Worm (Caenorhabditis elegans): ENCODE results near the gene dnc-1.

The dnc-1 gene

ce11 chrIV:10950363-10951214, 17.6 kb upstream of the dnc-1 start:
- TF ChIP-seq sea-1 (GFP tag; conservative IDR thresholded peaks at IDR 0.05) (no peak), ceh-13 (GFP tag; optimal IDR thresholded peaks at IDR 0.05) (no peak), F13C5.2 (tag; optimal IDR thresholded peaks at IDR 0.05) (no peak), ets-7 (tag; optimal IDR thresholded peaks at IDR 0.05) (no peak), hnd-1 (tag; optimal IDR thresholded peaks at IDR 0.05) (no peak), pes-1 (GFP tag; IDR thresholded peaks at IDR 0.05) (no peak), hmg-4 (GFP tag; optimal IDR thresholded peaks at IDR 0.05) (no peak), tbx-11 (GFP tag; IDR thresholded peaks at IDR 0.05) (no peak), aly-1 (tag; optimal IDR thresholded peaks at IDR 0.05) (no peak)

DNA sequence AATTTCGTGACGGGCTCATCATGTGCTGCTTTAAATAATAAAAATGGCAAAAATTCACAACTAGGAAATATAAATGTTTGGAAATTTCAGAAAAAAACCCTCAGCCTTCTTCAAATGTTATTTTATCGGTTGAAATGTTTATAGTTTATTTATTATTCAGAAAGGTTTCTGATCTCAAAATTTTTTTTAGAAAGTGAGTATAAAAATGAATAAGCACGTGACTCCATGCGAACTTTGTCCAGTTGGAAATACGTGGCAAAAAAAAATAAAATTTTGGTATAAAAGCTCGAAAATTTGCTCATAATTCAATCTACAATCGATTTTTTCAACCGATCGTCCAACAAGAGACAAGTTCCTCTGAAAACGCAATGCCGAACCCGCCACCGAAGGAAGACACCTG, 16.5 kb upstream of the dnc-1 start, which contains the start of gene nsph-3.1:
Gene nsph-3.1, plus strand, starts transcription at position 301 of the 400 bp plus-strand sequence.
- TF ChIP-seq tbx-11 (GFP tag; IDR thresholded peaks at IDR 0.05) (no peak), ets-7 (tag; optimal IDR thresholded peaks at IDR 0.05) (no peak), ceh-36 (tag; optimal IDR thresholded peaks at IDR 0.05) (no peak), flt-1 (GFP tag; IDR thresholded peaks at IDR 0.05) (no peak), hmbx-1 (tag; optimal IDR thresholded peaks at IDR 0.05) (no peak), sea-1 (GFP tag; conservative IDR thresholded peaks at IDR 0.05) (no peak), B0310.2 (tag; optimal IDR thresholded peaks at IDR 0.05) (no peak), tbx-37 (GFP tag; conservative IDR thresholded peaks at IDR 0.05) (no peak), pes-1 (GFP tag; IDR thresholded peaks at IDR 0.05) (no peak), aly-1 (tag; optimal IDR thresholded peaks at IDR 0.05) (no peak)

- TF ChIP-seq B0310.2 (tag; optimal IDR thresholded peaks at IDR 0.05) (no peak), scrt-1 (GFP tag; IDR thresholded peaks at IDR 0.05) (no peak), sea-1 (GFP tag; conservative IDR thresholded peaks at IDR 0.05) (no peak), ceh-36 (tag; optimal IDR thresholded peaks at IDR 0.05) (no peak), ceh-13 (GFP tag; optimal IDR thresholded peaks at IDR 0.05) (no peak), hmbx-1 (tag; optimal IDR thresholded peaks at IDR 0.05) (no peak), tbx-37 (GFP tag; conservative IDR thresholded peaks at IDR 0.05) (no peak), aly-1 (tag; optimal IDR thresholded peaks at IDR 0.05) (no peak), tbx-11 (GFP tag; IDR thresholded peaks at IDR 0.05) (no peak)
Observed at ce11 chrIV:10948797-10949196, 15.8 kb upstream of the dnc-1 start, which contains the start of gene Y69E1A.1. Gene Y69E1A.1, minus strand, starts transcription at chrIV:10948897.

DNA sequence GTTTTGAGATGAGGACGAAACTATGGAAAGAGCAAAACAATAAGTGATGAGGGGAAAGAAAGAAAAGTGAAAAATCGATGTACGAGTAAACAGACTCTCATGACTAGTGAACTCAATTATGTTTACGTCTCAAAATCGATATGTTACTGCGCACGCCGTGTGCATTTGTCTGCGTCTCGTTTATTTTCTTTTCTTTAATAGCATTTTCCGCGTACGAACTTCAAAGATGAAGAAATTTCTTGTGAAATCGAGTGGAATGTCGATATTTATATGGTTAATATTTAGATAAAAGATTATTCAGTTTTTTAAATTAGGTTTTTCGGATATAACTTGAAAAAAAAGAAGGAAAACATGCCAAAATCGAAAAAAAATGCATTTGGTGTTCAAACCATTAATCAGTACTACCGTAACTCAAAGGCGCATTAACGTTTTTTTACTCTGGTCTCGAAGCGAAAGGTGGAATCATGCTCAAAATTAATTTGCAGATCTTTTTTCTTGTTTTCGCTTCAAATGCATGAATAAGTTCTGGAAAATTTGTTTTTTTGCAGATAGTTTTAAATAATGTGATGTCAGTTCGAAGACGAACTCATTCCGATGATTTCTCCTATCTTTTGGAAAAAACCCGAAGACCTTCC, 4.0 kb upstream of the dnc-1 start, which contains the start of gene fic-1:
Gene fic-1, plus strand, starts transcription at position 549 of the 635 bp plus-strand sequence.
- TF ChIP-seq hmg-4 (GFP tag; optimal IDR thresholded peaks at IDR 0.05) (no peak), aly-1 (tag; optimal IDR thresholded peaks at IDR 0.05) (no peak), hmbx-1 (tag; optimal IDR thresholded peaks at IDR 0.05) (no peak), flt-1 (GFP tag; IDR thresholded peaks at IDR 0.05) (no peak), scrt-1 (GFP tag; IDR thresholded peaks at IDR 0.05) (no peak), tra-4 (tag; optimal IDR thresholded peaks at IDR 0.05) (no peak), tbx-11 (GFP tag; IDR thresholded peaks at IDR 0.05) (no peak), sea-1 (GFP tag; conservative IDR thresholded peaks at IDR 0.05) (no peak), hnd-1 (tag; optimal IDR thresholded peaks at IDR 0.05) (no peak), ceh-36 (tag; optimal IDR thresholded peaks at IDR 0.05) (no peak), ceh-13 (GFP tag; optimal IDR thresholded peaks at IDR 0.05) (no peak), ama-1 (optimal IDR thresholded peaks at IDR 0.05) (no peak), tbx-37 (GFP tag; conservative IDR thresholded peaks at IDR 0.05) (no peak), B0310.2 (tag; optimal IDR thresholded peaks at IDR 0.05) (no peak), ets-7 (tag; optimal IDR thresholded peaks at IDR 0.05) (no peak), F13C5.2 (tag; optimal IDR thresholded peaks at IDR 0.05) (no peak), pes-1 (GFP tag; IDR thresholded peaks at IDR 0.05) (no peak)

DNA sequence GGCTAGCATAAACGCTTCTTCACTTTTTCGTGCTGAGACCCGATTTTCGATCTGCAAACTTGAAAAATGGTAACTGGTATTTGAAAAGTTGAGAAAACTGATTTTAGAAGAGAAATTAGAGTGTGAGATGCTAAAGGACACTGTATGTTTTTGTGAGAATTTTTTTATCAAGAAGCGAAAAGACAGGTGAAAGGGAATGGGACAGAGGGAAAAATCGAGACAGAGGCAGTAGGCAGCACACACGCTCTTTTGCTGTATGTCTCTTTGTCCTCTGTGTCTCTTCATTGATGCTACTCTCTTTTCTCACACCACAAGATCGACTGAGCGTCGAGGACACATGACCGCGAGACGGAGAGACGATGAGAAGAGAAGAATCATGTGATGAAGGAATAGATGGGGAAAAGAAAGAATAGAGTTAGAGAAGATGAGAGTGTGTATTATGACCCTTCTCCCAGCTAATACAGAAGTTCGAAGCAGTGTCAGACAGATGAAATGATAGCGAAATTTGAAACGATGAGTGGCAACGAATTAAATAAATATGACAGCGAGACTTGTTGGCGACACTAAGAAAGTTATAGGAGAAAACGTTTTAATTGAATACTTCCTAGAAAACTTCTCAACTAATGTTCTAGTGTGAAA, 3.0 kb upstream of the dnc-1 start, which contains the start of gene lgg-2:
Gene lgg-2, minus strand, starts transcription at position 51 of the 639 bp plus-strand sequence.
- TF ChIP-seq ets-7 (tag; optimal IDR thresholded peaks at IDR 0.05) (no peak), hmg-4 (GFP tag; optimal IDR thresholded peaks at IDR 0.05) (peak; percentile 45), B0310.2 (tag; optimal IDR thresholded peaks at IDR 0.05) (no peak)

DNA sequence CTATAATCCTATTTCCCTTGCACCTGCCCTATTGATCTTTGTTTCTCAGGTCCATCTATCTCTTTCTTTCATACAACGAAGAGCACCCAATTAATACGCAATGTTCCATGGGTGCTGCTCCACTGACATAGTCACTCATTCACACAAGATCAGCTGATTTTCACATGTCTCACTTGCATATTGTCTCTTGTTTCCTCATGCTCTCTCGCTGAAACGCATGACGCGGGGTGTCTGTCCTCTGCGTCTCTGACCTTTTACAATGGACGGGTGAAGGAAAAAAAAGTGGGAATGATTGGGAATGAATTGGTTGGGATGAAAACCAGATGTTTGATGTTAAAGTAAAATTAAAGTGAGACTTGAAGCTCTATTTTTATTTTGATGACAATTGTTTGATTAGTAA, 2.3 kb upstream of the dnc-1 start:
- TF ChIP-seq sea-1 (GFP tag; conservative IDR thresholded peaks at IDR 0.05) (no peak), ets-7 (tag; optimal IDR thresholded peaks at IDR 0.05) (peak; percentile 11), hmg-4 (GFP tag; optimal IDR thresholded peaks at IDR 0.05) (no peak), ceh-13 (GFP tag; optimal IDR thresholded peaks at IDR 0.05) (no peak)

DNA sequence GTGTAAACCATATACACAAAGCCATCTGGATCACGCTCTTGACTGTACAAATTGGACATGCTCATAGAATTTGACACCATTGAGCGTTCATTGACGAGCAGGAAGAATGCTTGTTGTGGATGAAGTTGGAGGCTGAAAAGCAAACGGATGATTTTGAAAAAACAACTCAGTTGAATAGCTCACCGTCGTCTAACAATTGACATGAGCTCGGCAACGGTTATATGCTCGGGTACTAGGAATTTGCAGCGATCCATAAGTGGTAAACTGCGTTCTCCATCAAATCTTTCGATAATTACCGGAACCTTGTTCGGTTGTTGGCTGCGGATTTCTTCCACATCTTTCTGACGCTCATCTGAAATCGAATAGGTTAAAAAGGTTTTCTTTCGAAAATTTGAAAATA, 1.8 kb upstream of the dnc-1 start:
- no peak for TF ChIP-seq flt-1 (GFP tag; IDR thresholded peaks at IDR 0.05)
- no peak for TF ChIP-seq F13C5.2 (tag; optimal IDR thresholded peaks at IDR 0.05)
- no peak for TF ChIP-seq tbx-11 (GFP tag; IDR thresholded peaks at IDR 0.05)
- TF ChIP-seq hmg-4 (GFP tag; optimal IDR thresholded peaks at IDR 0.05), result no peak
- TF ChIP-seq ceh-36 (tag; optimal IDR thresholded peaks at IDR 0.05), result no peak
- no peak for TF ChIP-seq aly-1 (tag; optimal IDR thresholded peaks at IDR 0.05)
- no peak for TF ChIP-seq scrt-1 (GFP tag; IDR thresholded peaks at IDR 0.05)
- no peak for TF ChIP-seq hnd-1 (tag; optimal IDR thresholded peaks at IDR 0.05)
- no peak for TF ChIP-seq sea-1 (GFP tag; conservative IDR thresholded peaks at IDR 0.05)
- no peak for TF ChIP-seq ceh-13 (GFP tag; optimal IDR thresholded peaks at IDR 0.05)
- no peak for TF ChIP-seq tbx-37 (GFP tag; conservative IDR thresholded peaks at IDR 0.05)
- no peak for TF ChIP-seq hmbx-1 (tag; optimal IDR thresholded peaks at IDR 0.05)
- TF ChIP-seq tra-4 (tag; optimal IDR thresholded peaks at IDR 0.05), result no peak
- no peak for TF ChIP-seq pes-1 (GFP tag; IDR thresholded peaks at IDR 0.05)
- TF ChIP-seq B0310.2 (tag; optimal IDR thresholded peaks at IDR 0.05), result no peak
- no peak for TF ChIP-seq ets-7 (tag; optimal IDR thresholded peaks at IDR 0.05)
- no peak for TF ChIP-seq ama-1 (optimal IDR thresholded peaks at IDR 0.05)
